Worm (Caenorhabditis elegans) whole organism, early embryonic: ENCODE measurements around the gene cogc-4.

Experiments used
- B0310.2 ChIP-seq: sonication (generic microtip); optimal IDR thresholded peaks from 2 replicates; lab custom pipeline; 2016; ENCODE audit warnings: mild to moderate bottlenecking, missing genetic modification characterization, missing compliant biosample characterization
- F13C5.2 ChIP-seq: sonication (generic microtip); optimal IDR thresholded peaks from 2 replicates; lab custom pipeline; 2017; ENCODE audit warnings: mild to moderate bottlenecking, missing genetic modification characterization, inconsistent platforms, missing compliant biosample characterization
- ama-1 ChIP-seq: fragments of 150-350 bp; optimal IDR thresholded peaks from 2 replicates; lab custom pipeline; 2014
- flt-1 ChIP-seq: fragments of 200-800 bp; sonication (Bioruptor generic); IDR thresholded peaks from 2 replicates; pipeline ENCODE4 v1.3.6; 2022; ENCODE audit warnings: missing genetic modification characterization, missing compliant biosample characterization
- hmg-4 ChIP-seq: fragments of 200-800 bp; sonication (Bioruptor generic); optimal IDR thresholded peaks from 2 replicates; lab custom pipeline; 2018; ENCODE audit warnings: mild to moderate bottlenecking, missing genetic modification characterization, missing compliant biosample characterization
- hnd-1 ChIP-seq: sonication (generic microtip); optimal IDR thresholded peaks from 2 replicates; lab custom pipeline; 2016; ENCODE audit warnings: missing genetic modification characterization, missing compliant biosample characterization
- pes-1 ChIP-seq: fragments of 200-800 bp; sonication (Bioruptor generic); IDR thresholded peaks from 2 replicates; pipeline ENCODE4 v1.3.6; 2022; ENCODE audit warnings: missing genetic modification reagents, missing genetic modification characterization, missing compliant biosample characterization

ce11 chrII:1357905-1358304, 45.3 kb upstream of the cogc-4 start, which contains the start of gene C13A10.2:
- no peak for TF ChIP-seq pes-1 (GFP tag; lab: Robert Waterston, UW)
- no peak for TF ChIP-seq hmg-4 (GFP tag; lab: Kevin White, UChicago)
- TF ChIP-seq ama-1 (lab: Kevin White, UChicago): no peak
- TF ChIP-seq F13C5.2: no peak
- TF ChIP-seq flt-1 (GFP tag; lab: Robert Waterston, UW): no peak
- TF ChIP-seq B0310.2 (tag; lab: Kevin White, UChicago): no peak
- no peak for TF ChIP-seq hnd-1
